Worm (Caenorhabditis elegans) whole organism, young adult: ENCODE results near the gene C55A1.1.
"Not testable (repeated sequence)": the region's sequence is repeated elsewhere in the genome, so short reads cannot be mapped to it uniquely, and the experiment has no call there.

Source experiments
- F39B2.1 ChIP-seq: fragments of 200-800 bp; sonication (Bioruptor generic); IDR thresholded peaks from 2 replicates; pipeline ENCODE4 v1.3.6; 2022; ENCODE audit warnings: missing genetic modification reagents, missing genetic modification characterization, missing compliant biosample characterization
- K11D2.4 ChIP-seq: fragments of 200-800 bp; sonication (Bioruptor generic); IDR thresholded peaks from 2 replicates; pipeline ENCODE4 v1.3.6; 2022; ENCODE audit warnings: missing genetic modification reagents, missing genetic modification characterization, missing compliant biosample characterization

- TF ChIP-seq F39B2.1, K11D2.4: not testable (repeated sequence)
Measured at ce11 chrV:15643192-15643591, 21.6 kb downstream of the C55A1.1 start, which contains the start of gene C55A1.4.
